Worm (Caenorhabditis elegans): ENCODE data around the gene srg-7.

DNA sequence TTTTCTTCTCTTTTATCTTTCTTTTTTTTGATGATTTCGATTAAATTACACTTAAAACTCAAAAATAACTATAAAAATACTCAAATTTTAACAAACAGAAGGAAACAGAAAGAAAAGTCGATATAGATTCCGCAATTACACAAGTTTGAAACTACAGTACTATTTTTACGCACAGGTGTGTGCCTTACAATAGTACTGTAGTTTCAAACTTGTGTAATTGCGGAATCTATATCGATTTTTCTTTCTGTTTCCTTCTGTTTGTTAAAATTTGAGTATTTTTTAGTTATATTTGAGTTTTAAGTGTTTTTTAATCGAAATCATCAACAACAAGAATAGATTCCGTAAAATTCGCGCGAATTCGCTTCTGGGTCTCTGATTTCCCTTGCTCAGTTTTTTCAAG is 15.1 kb upstream of the srg-7 start:
- TF ChIP-seq hlh-17 (GFP tag; optimal IDR thresholded peaks at IDR 0.05; ENCODE audit: borderline replicate concordance) (no peak), unc-98 (GFP tag; IDR thresholded peaks at IDR 0.05) (no peak), aha-1 (tag; optimal IDR thresholded peaks at IDR 0.05) (no peak), nhr-237 (tag; optimal IDR thresholded peaks at IDR 0.05) (no peak), lin-13 (GFP tag; optimal IDR thresholded peaks at IDR 0.05) (no peak), tbx-2 (tag; optimal IDR thresholded peaks at IDR 0.05) (no peak), ceh-82 (tag; optimal IDR thresholded peaks at IDR 0.05) (no peak), ztf-11 (tag; optimal IDR thresholded peaks at IDR 0.05) (no peak)

All from whole organism, L1 larva.